Worm (Caenorhabditis elegans) whole organism, L3 larva: ENCODE data around the gene F53F1.2.

ENCODE experiments used
- ama-1 ChIP-seq: fragments of 150-350 bp; optimal IDR thresholded peaks from 2 replicates; lab custom pipeline; 2018
- ceh-82 ChIP-seq: fragments of 150-350 bp; optimal IDR thresholded peaks from 2 replicates; lab custom pipeline; 2014; ENCODE audit warnings: missing biosample characterization, missing genetic modification characterization
- egl-27 ChIP-seq: sonication (generic microtip); optimal IDR thresholded peaks from 4 replicates; lab custom pipeline; 2017; ENCODE audit warnings: missing biosample characterization, missing genetic modification reagents, missing genetic modification characterization
- elt-2 ChIP-seq: sonication (generic microtip); optimal IDR thresholded peaks from 2 replicates; lab custom pipeline; 2016; ENCODE audit warnings: missing genetic modification reagents, mild to moderate bottlenecking, missing genetic modification characterization, missing compliant biosample characterization
- lin-39 ChIP-seq: fragments of 150-350 bp; optimal IDR thresholded peaks from 2 replicates; lab custom pipeline; 2018; ENCODE audit warnings: missing biosample characterization, missing genetic modification reagents, missing genetic modification characterization
- nhr-23 ChIP-seq: fragments of 150-350 bp; optimal IDR thresholded peaks from 2 replicates; lab custom pipeline; 2014; ENCODE audit warnings: missing biosample characterization, missing genetic modification reagents, missing genetic modification characterization
- zag-1 ChIP-seq: fragments of 150-350 bp; optimal IDR thresholded peaks from 2 replicates; lab custom pipeline; 2014; ENCODE audit warnings: missing biosample characterization, missing genetic modification characterization
- ztf-11 ChIP-seq: fragments of 150-350 bp; optimal IDR thresholded peaks from 2 replicates; lab custom pipeline; 2014; ENCODE audit warnings: missing biosample characterization, missing genetic modification characterization

ce11 chrV:13437473-13438074 lies 31.0 kb downstream of the F53F1.2 start, which contains the start of gene mes-4:
- no peak for TF ChIP-seq ceh-82
- TF ChIP-seq lin-39 (tag; lab: Kevin White, UChicago) = no peak
- no peak for TF ChIP-seq elt-2
- no peak for TF ChIP-seq egl-27 (tag; lab: Kevin White, UChicago)
- no peak for TF ChIP-seq ztf-11 (tag; lab: Kevin White, UChicago)
- no peak for TF ChIP-seq ama-1
- TF ChIP-seq zag-1 = no peak
- no peak for TF ChIP-seq nhr-23 (tag; lab: Kevin White, UChicago)
